Fruit fly (Drosophila melanogaster) whole organism, embryonic: Measurements from ENCODE around the gene CG15888.

Experiments used
- Ada2b ChIP-seq: fragments of 200-800 bp; sonication (Bioruptor generic); IDR thresholded peaks from 2 replicates; pipeline ENCODE4 v1.3.6; 2022; ENCODE audit warnings: missing biosample characterization, missing genetic modification characterization
- Atf3 ChIP-seq: fragments of 200-800 bp; sonication (Bioruptor generic); optimal IDR thresholded peaks from 3 replicates; lab custom pipeline; 2016; ENCODE audit warnings: missing biosample characterization, missing genetic modification characterization
- Atf6 ChIP-seq: fragments of 200-800 bp; sonication (Bioruptor generic); IDR thresholded peaks from 2 replicates; pipeline ENCODE4 v1.3.6; 2022; ENCODE audit warnings: missing biosample characterization, missing genetic modification characterization
- CG10274 ChIP-seq: fragments of 200-800 bp; sonication (Bioruptor generic); optimal IDR thresholded peaks from 3 replicates; lab custom pipeline; 2017; ENCODE audit warnings: missing biosample characterization, mild to moderate bottlenecking, missing genetic modification characterization
- CG10959 ChIP-seq: fragments of 200-800 bp; sonication (Bioruptor generic); IDR thresholded peaks from 2 replicates; pipeline ENCODE4 v1.3.6; 2022; ENCODE audit warnings: missing biosample characterization, missing genetic modification characterization
- CG11093 ChIP-seq: fragments of 200-800 bp; sonication (Bioruptor generic); IDR thresholded peaks from 3 replicates; pipeline ENCODE4 v1.3.6; 2022; ENCODE audit warnings: missing biosample characterization, missing genetic modification characterization
- CG11247 ChIP-seq: fragments of 200-800 bp; sonication (Bioruptor generic); IDR thresholded peaks from 2 replicates; pipeline ENCODE4 v1.3.6; 2022; ENCODE audit warnings: missing biosample characterization, missing genetic modification characterization
- CG11560 ChIP-seq: fragments of 200-800 bp; sonication (Bioruptor generic); IDR thresholded peaks from 3 replicates; pipeline ENCODE4 v1.3.6; 2022; ENCODE audit warnings: missing biosample characterization, missing genetic modification characterization
- CG14014 ChIP-seq: fragments of 200-800 bp; sonication (Bioruptor generic); IDR thresholded peaks from 2 replicates; pipeline ENCODE4 v1.3.6; 2022; ENCODE audit warnings: missing biosample characterization, missing genetic modification characterization
- CG17829 ChIP-seq: fragments of 200-800 bp; optimal IDR thresholded peaks from 2 replicates; lab custom pipeline; 2019; ENCODE audit warnings: missing biosample characterization, mild to moderate bottlenecking, missing genetic modification characterization, moderate library complexity
- CG31365 ChIP-seq: fragments of 200-800 bp; sonication (Bioruptor generic); optimal IDR thresholded peaks from 2 replicates; lab custom pipeline; 2018; ENCODE audit warnings: missing biosample characterization, mild to moderate bottlenecking, missing genetic modification characterization
- CG32772 ChIP-seq: fragments of 200-800 bp; sonication (Bioruptor generic); IDR thresholded peaks from 2 replicates; pipeline ENCODE4 v1.3.6; 2022; ENCODE audit warnings: missing biosample characterization, missing genetic modification characterization
- CG3281 ChIP-seq: fragments of 200-800 bp; sonication (Bioruptor generic); optimal IDR thresholded peaks from 3 replicates; lab custom pipeline; 2017; ENCODE audit warnings: missing biosample characterization, mild to moderate bottlenecking, missing genetic modification characterization
- CG34376 ChIP-seq: fragments of 200-800 bp; sonication (Bioruptor generic); optimal IDR thresholded peaks from 2 replicates; lab custom pipeline; 2018; ENCODE audit warnings: missing biosample characterization, mild to moderate bottlenecking, missing genetic modification characterization
- CG6175 ChIP-seq: fragments of 200-800 bp; sonication (Bioruptor generic); IDR thresholded peaks from 3 replicates; pipeline ENCODE4 v1.3.6; 2022; ENCODE audit warnings: missing biosample characterization, missing genetic modification characterization
- CG6254 ChIP-seq: fragments of 200-800 bp; sonication (Bioruptor generic); optimal IDR thresholded peaks from 3 replicates; lab custom pipeline; 2017; ENCODE audit warnings: mild to moderate bottlenecking, missing biosample characterization, missing genetic modification reagents, missing genetic modification characterization
- CG7963 ChIP-seq: fragments of 200-800 bp; sonication (Bioruptor generic); IDR thresholded peaks from 3 replicates; pipeline ENCODE4 v1.3.6; 2022; ENCODE audit warnings: missing biosample characterization, missing genetic modification characterization; ENCODE audit not compliant: partially characterized antibody
- CG7987 ChIP-seq: fragments of 200-800 bp; sonication (Bioruptor generic); optimal IDR thresholded peaks from 2 replicates; lab custom pipeline; 2018; ENCODE audit warnings: missing biosample characterization, mild to moderate bottlenecking, missing genetic modification characterization, moderate library complexity
- CG9609 ChIP-seq: fragments of 200-800 bp; sonication (Bioruptor generic); optimal IDR thresholded peaks from 3 replicates; lab custom pipeline; 2016; ENCODE audit warnings: missing biosample characterization, missing genetic modification characterization
- CG9932 ChIP-seq: fragments of 200-800 bp; sonication (Bioruptor generic); IDR thresholded peaks from 2 replicates; pipeline ENCODE4 v1.3.6; 2022; ENCODE audit warnings: missing biosample characterization, missing genetic modification characterization
- D ChIP-seq, 2 experiments: fragments of 200-800 bp in 1 of 2; fragments of >200 bp in 1 of 2; sonication (Bioruptor generic) in 1 of 2; optimal IDR thresholded peaks; 2 replicates in 1 of 2; 3 replicates in 1 of 2; lab custom pipeline; 2017; ENCODE audit warnings: mild to moderate bottlenecking in 1 of 2, missing biosample characterization in 1 of 2, missing genetic modification characterization in 1 of 2, missing genetic modification reagents in 1 of 2
- Gsc ChIP-seq: fragments of 200-800 bp; sonication (Bioruptor generic); IDR thresholded peaks from 2 replicates; pipeline ENCODE4 v1.3.6; 2022; ENCODE audit warnings: missing biosample characterization, missing genetic modification characterization
- Lhr ChIP-seq: fragments of 200-800 bp; sonication (Bioruptor generic); optimal IDR thresholded peaks from 3 replicates; lab custom pipeline; 2017; ENCODE audit warnings: mild to moderate bottlenecking, missing biosample characterization, missing genetic modification reagents, missing genetic modification characterization
- Meics ChIP-seq: fragments of 200-800 bp; sonication (Bioruptor generic); optimal IDR thresholded peaks from 2 replicates; lab custom pipeline; 2017; ENCODE audit warnings: missing biosample characterization, mild to moderate bottlenecking, missing genetic modification characterization
- Myb ChIP-seq: fragments of 200-800 bp; sonication (Bioruptor generic); optimal IDR thresholded peaks from 2 replicates; lab custom pipeline; 2016; ENCODE audit warnings: missing biosample characterization, missing genetic modification characterization
- NFAT ChIP-seq: fragments of 200-800 bp; sonication (Bioruptor generic); IDR thresholded peaks from 2 replicates; pipeline ENCODE4 v1.3.6; 2022; ENCODE audit warnings: missing biosample characterization, missing genetic modification characterization
- Optix ChIP-seq: fragments of 200-800 bp; sonication (Bioruptor generic); IDR thresholded peaks from 3 replicates; pipeline ENCODE4 v1.3.6; 2022; ENCODE audit warnings: missing biosample characterization, missing genetic modification characterization
- Poxn ChIP-seq: fragments of 200-800 bp; sonication (Bioruptor generic); IDR thresholded peaks from 2 replicates; pipeline ENCODE4 v1.3.6; 2022; ENCODE audit warnings: missing biosample characterization, missing genetic modification characterization
- Ptx1 ChIP-seq: fragments of 200-800 bp; sonication (Bioruptor generic); IDR thresholded peaks from 2 replicates; pipeline ENCODE4 v1.3.6; 2022; ENCODE audit warnings: missing biosample characterization, missing genetic modification characterization
- Ravus ChIP-seq: fragments of 200-800 bp; sonication (Bioruptor generic); IDR thresholded peaks from 2 replicates; pipeline ENCODE4 v1.3.6; 2022; ENCODE audit warnings: missing biosample characterization, missing genetic modification characterization
- Sin3A ChIP-seq: fragments of >200 bp; optimal IDR thresholded peaks from 2 replicates; lab custom pipeline; 2018
- Tbp ChIP-seq: fragments of >200 bp; optimal IDR thresholded peaks from 2 replicates; lab custom pipeline; 2018; ENCODE audit warnings: missing biosample characterization, missing genetic modification characterization
- abd-A ChIP-seq: fragments of 200-800 bp; sonication (Bioruptor generic); optimal IDR thresholded peaks from 3 replicates; lab custom pipeline; 2019; ENCODE audit warnings: missing biosample characterization, mild to moderate bottlenecking, missing genetic modification characterization, moderate library complexity
- cas ChIP-seq: fragments of 200-800 bp; sonication (Bioruptor generic); IDR thresholded peaks from 2 replicates; pipeline ENCODE4 v1.3.6; 2022; ENCODE audit warnings: missing biosample characterization, missing genetic modification characterization
- caup ChIP-seq: fragments of 200-800 bp; sonication (Bioruptor generic); optimal IDR thresholded peaks from 3 replicates; lab custom pipeline; 2017; ENCODE audit warnings: missing biosample characterization, mild to moderate bottlenecking, missing genetic modification characterization, moderate library complexity; ENCODE audit not compliant: severe bottlenecking
- esg ChIP-seq: fragments of 200-800 bp; sonication (Bioruptor generic); conservative IDR thresholded peaks from 2 replicates; pipeline ENCODE4 v1.3.6; 2022; ENCODE audit warnings: missing biosample characterization, missing genetic modification characterization
- fu2 ChIP-seq: fragments of 200-800 bp; sonication (Bioruptor generic); optimal IDR thresholded peaks from 2 replicates; lab custom pipeline; 2016; ENCODE audit warnings: missing biosample characterization, missing genetic modification characterization
- gcm2 ChIP-seq: fragments of 200-800 bp; sonication (Bioruptor generic); optimal IDR thresholded peaks from 2 replicates; lab custom pipeline; 2016; ENCODE audit warnings: missing biosample characterization, missing genetic modification characterization
- kah ChIP-seq: fragments of 200-800 bp; sonication (Bioruptor generic); optimal IDR thresholded peaks from 2 replicates; lab custom pipeline; 2018; ENCODE audit warnings: missing biosample characterization, mild to moderate bottlenecking, missing genetic modification characterization
- lov ChIP-seq, 2 experiments: fragments of 200-800 bp in 1 of 2; fragments of >200 bp in 1 of 2; sonication (Bioruptor generic) in 1 of 2; IDR thresholded peaks in 1 of 2; optimal IDR thresholded peaks in 1 of 2; 2 replicates in 1 of 2; 3 replicates in 1 of 2; pipeline versions ENCODE4 v1.3.6 to Lab custom; 2017 to 2022; ENCODE audit warnings: missing biosample characterization in 1 of 2, missing genetic modification characterization in 1 of 2
- mam ChIP-seq: fragments of 200-800 bp; sonication (Bioruptor generic); optimal IDR thresholded peaks from 3 replicates; lab custom pipeline; 2016; ENCODE audit warnings: missing biosample characterization, missing genetic modification characterization
- mld ChIP-seq: fragments of 200-800 bp; sonication (Bioruptor generic); IDR thresholded peaks from 3 replicates; pipeline ENCODE4 v1.3.6; 2022; ENCODE audit warnings: missing biosample characterization, missing genetic modification characterization; ENCODE audit not compliant: partially characterized antibody
- psq ChIP-seq: fragments of 200-800 bp; sonication (Bioruptor generic); optimal IDR thresholded peaks from 2 replicates; lab custom pipeline; 2017; ENCODE audit warnings: missing biosample characterization, missing genetic modification characterization
- pum ChIP-seq: fragments of 200-800 bp; sonication (Bioruptor generic); optimal IDR thresholded peaks from 2 replicates; lab custom pipeline; 2016; ENCODE audit warnings: missing biosample characterization, missing genetic modification characterization
- row ChIP-seq: fragments of 200-800 bp; sonication (Bioruptor generic); IDR thresholded peaks from 3 replicates; pipeline ENCODE4 v1.3.6; 2022; ENCODE audit warnings: missing biosample characterization, missing genetic modification characterization
- sc ChIP-seq, 3 experiments: fragments of >200 bp in 2 of 3; fragments of 200-800 bp in 1 of 3; sonication (Bioruptor generic) in 1 of 3; optimal IDR thresholded peaks; 2 replicates in 2 of 3; 3 replicates in 1 of 3; lab custom pipeline; 2017; ENCODE audit warnings: mild to moderate bottlenecking in 1 of 3, missing biosample characterization in 1 of 3, missing genetic modification characterization in 1 of 3, missing genetic modification reagents in 1 of 3
- sens-2 ChIP-seq: fragments of 200-800 bp; sonication (Bioruptor generic); IDR thresholded peaks from 2 replicates; pipeline ENCODE4 v1.3.6; 2022; ENCODE audit warnings: missing biosample characterization, missing genetic modification characterization
- tin ChIP-seq: fragments of 200-800 bp; sonication (Bioruptor generic); optimal IDR thresholded peaks from 3 replicates; lab custom pipeline; 2016; ENCODE audit warnings: missing biosample characterization, missing genetic modification characterization
- tio ChIP-seq: fragments of 200-800 bp; sonication (Bioruptor generic); optimal IDR thresholded peaks from 2 replicates; lab custom pipeline; 2017; ENCODE audit warnings: missing biosample characterization, missing genetic modification characterization, inconsistent platforms
- trem ChIP-seq: fragments of 200-800 bp; optimal IDR thresholded peaks from 3 replicates; lab custom pipeline; 2019; ENCODE audit warnings: missing biosample characterization, mild to moderate bottlenecking, missing genetic modification characterization, moderate library complexity

CG15888 gene

dm6 chr3R:13261706-13262105 is 24.6 kb downstream of the CG15888 start (continued):
- TF ChIP-seq CG7963 (GFP tag; lab: Robert Waterston, UW): no peak
- TF ChIP-seq fu2 (GFP tag; lab: Kevin White, UChicago): no peak
- no peak for TF ChIP-seq tio (GFP tag; lab: Kevin White, UChicago)
- TF ChIP-seq caup (GFP tag; lab: Kevin White, UChicago): no peak
- peak; percentile 27; the same call in 1 of the 2 replicates for TF ChIP-seq NFAT
- no peak for TF ChIP-seq CG6254
- peak; percentile 59; the same call in 1 of the 3 replicates for TF ChIP-seq CG6175 (GFP tag; lab: Robert Waterston, UW)
- TF ChIP-seq Optix (GFP tag; lab: Robert Waterston, UW): no peak
- no peak for TF ChIP-seq Ada2b (GFP tag; lab: Robert Waterston, UW)
- TF ChIP-seq tin (GFP tag; lab: Kevin White, UChicago): no peak
- TF ChIP-seq abd-A (tag; lab: Kevin White, UChicago): no peak
- TF ChIP-seq CG14014: no peak
- TF ChIP-seq CG7987 (GFP tag; lab: Kevin White, UChicago): no peak
- no peak for TF ChIP-seq CG31365 (tag; lab: Kevin White, UChicago)
- no peak for TF ChIP-seq sc (optimal IDR thresholded peaks at IDR 0.05; lab: Kevin White, UChicago)
- no peak for TF ChIP-seq sc (GFP tag; optimal IDR thresholded peaks at IDR 0.05; lab: Kevin White, UChicago)
- no peak for TF ChIP-seq Atf3 (GFP tag; lab: Kevin White, UChicago)
- TF ChIP-seq Ptx1 (GFP tag; lab: Robert Waterston, UW): no peak
- no peak for TF ChIP-seq Poxn
- TF ChIP-seq CG34376 (GFP tag; lab: Kevin White, UChicago): no peak
- TF ChIP-seq Meics: no peak
- no peak for TF ChIP-seq row
- TF ChIP-seq Gsc (GFP tag; lab: Robert Waterston, UW): no peak
- TF ChIP-seq CG11247 (GFP tag; lab: Robert Waterston, UW): 0 out of 2 replicates have a peak, but pooled peaks have one; percentile 22
- TF ChIP-seq CG11093 (GFP tag; lab: Robert Waterston, UW): no peak
- TF ChIP-seq CG10959 (GFP tag; lab: Robert Waterston, UW): no peak
- no peak for TF ChIP-seq Lhr (GFP tag; lab: Kevin White, UChicago)
- no peak for TF ChIP-seq D (optimal IDR thresholded peaks at IDR 0.05; lab: Kevin White, UChicago)
- TF ChIP-seq D (GFP tag; optimal IDR thresholded peaks at IDR 0.05; lab: Kevin White, UChicago): no peak
- TF ChIP-seq CG9932 (GFP tag; lab: Robert Waterston, UW): 0 out of 2 replicates have a peak, but pooled peaks have one; percentile 18
- no peak for TF ChIP-seq Myb (GFP tag; lab: Kevin White, UChicago)
- no peak for TF ChIP-seq mld (GFP tag; lab: Robert Waterston, UW)
- TF ChIP-seq lov (optimal IDR thresholded peaks at IDR 0.05; lab: Kevin White, UChicago): no peak
- 0 out of 3 replicates have a peak, but pooled peaks have one; percentile 21 for TF ChIP-seq lov (GFP tag; IDR thresholded peaks at IDR 0.05; lab: Robert Waterston, UW)
- TF ChIP-seq CG11560 (tag; lab: Robert Waterston, UW): no peak

- TF ChIP-seq CG10274 (GFP tag; lab: Kevin White, UChicago): no peak
- no peak for TF ChIP-seq Tbp
- peak; percentile 29 for TF ChIP-seq CG17829 (tag; lab: Kevin White, UChicago)
- no peak for TF ChIP-seq CG3281 (GFP tag; lab: Kevin White, UChicago)
- no peak for TF ChIP-seq CG9609 (GFP tag; lab: Kevin White, UChicago)
- TF ChIP-seq gcm2 (GFP tag; lab: Kevin White, UChicago): no peak
- no peak for TF ChIP-seq trem (tag; lab: Kevin White, UChicago)
- no peak for TF ChIP-seq psq (GFP tag; lab: Kevin White, UChicago)
- 0 out of 2 replicates have a peak, but pooled peaks have one; percentile 19 for TF ChIP-seq sens-2 (GFP tag; lab: Robert Waterston, UW)
- no peak for TF ChIP-seq D (optimal IDR thresholded peaks at IDR 0.05; lab: Kevin White, UChicago)
- no peak for TF ChIP-seq D (GFP tag; optimal IDR thresholded peaks at IDR 0.05; lab: Kevin White, UChicago)
- no peak for TF ChIP-seq Lhr (GFP tag; lab: Kevin White, UChicago)
- peak; percentile 88 for TF ChIP-seq kah (GFP tag; lab: Kevin White, UChicago)
- 0 out of 2 replicates have a peak, but pooled peaks have one; percentile 15 for TF ChIP-seq Atf6 (GFP tag; lab: Robert Waterston, UW)
- no peak for TF ChIP-seq cas (GFP tag; lab: Robert Waterston, UW)
- no peak for TF ChIP-seq mam (GFP tag; lab: Kevin White, UChicago)
- no peak for TF ChIP-seq Sin3A (lab: Kevin White, UChicago)
- TF ChIP-seq esg (GFP tag; lab: Robert Waterston, UW): no peak
- TF ChIP-seq pum (GFP tag; lab: Kevin White, UChicago): no peak
- no peak for TF ChIP-seq CG32772 (GFP tag; lab: Robert Waterston, UW)
- no peak for TF ChIP-seq Ravus (GFP tag; lab: Robert Waterston, UW)
These were observed 26.1 kb downstream of the CG15888 start, which contains the start of gene CG11686 for dm6 chr3R:13260114-13260673. TSS of gene CG11686 (plus strand) at chr3R:13260356.
